Fruit fly (Drosophila melanogaster) S2 (cell line): ENCODE data around the gene MESR6.
A peak's percentile ranks its signal among the peaks of the same experiment; 100 is the strongest.

ENCODE experiments used
- CG8478 ChIP-seq: fragments of >200 bp; optimal IDR thresholded peaks from 2 replicates; lab custom pipeline; 2018
- CTCF ChIP-seq, 2 experiments: fragments of >200 bp; optimal IDR thresholded peaks; 2 replicates each; lab custom pipeline; 2018

Gene MESR6

dm6 chr3L:19140084-19141011, 47.9 kb downstream of the MESR6 start:
- TF ChIP-seq CG8478 (no peak), CTCF (optimal IDR thresholded peaks at IDR 0.05; lab: Kevin White, UChicago) (peak; percentile 83 to 84)

dm6 chr3L:19142587-19142986, 50.1 kb downstream of the MESR6 start:
- TF ChIP-seq CG8478 (no peak), CTCF (optimal IDR thresholded peaks at IDR 0.05; lab: Kevin White, UChicago) (no peak)

DNA sequence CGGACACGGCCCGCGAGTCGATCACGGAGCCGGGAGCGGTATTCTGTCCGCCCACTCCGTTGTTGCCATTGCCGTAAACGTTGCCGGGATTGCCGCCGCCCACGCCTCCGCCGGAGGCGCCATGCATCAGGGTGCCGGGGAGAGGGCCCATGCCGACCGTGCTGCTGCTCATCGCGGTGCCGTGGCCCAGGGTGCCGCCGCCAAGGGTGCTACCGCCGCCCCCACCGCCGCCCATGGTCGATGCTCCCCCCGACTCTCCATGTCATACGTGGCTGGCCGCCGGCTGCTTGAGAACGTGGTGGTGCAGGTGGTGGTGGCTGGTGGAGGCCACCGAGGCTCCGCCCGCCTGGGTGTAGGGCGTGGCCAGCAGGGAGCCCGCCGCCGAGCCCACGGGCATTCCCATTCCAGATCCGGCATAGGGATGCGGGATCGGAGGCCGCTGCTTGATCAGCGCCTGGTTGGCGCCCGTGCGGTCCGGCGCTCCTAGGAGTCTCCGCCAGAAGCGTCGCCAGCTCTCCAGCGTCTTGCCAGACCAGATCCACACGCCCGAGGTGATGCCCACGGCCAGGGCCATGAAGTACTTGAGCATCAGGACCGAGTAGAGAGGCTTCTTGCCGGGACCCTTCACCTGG, 51.6 kb downstream of the MESR6 start:
- TF ChIP-seq CTCF (optimal IDR thresholded peaks at IDR 0.05; lab: Kevin White, UChicago) = no peak
- TF ChIP-seq CG8478 = no peak
